Worm (Caenorhabditis elegans) whole organism, young adult: ENCODE results near the gene ddn-3.

Source experiments
- C06A6.2 ChIP-seq: fragments of 200-800 bp; sonication (Bioruptor generic); conservative IDR thresholded peaks from 2 replicates; pipeline ENCODE4 v1.3.6; 2022; ENCODE audit warnings: missing genetic modification characterization, missing compliant biosample characterization
- C17E4.6 ChIP-seq: fragments of 200-800 bp; sonication (Bioruptor generic); IDR thresholded peaks from 2 replicates; pipeline ENCODE4 v1.3.6; 2022; ENCODE audit warnings: missing genetic modification reagents, missing genetic modification characterization, missing compliant biosample characterization
- F37B4.10 ChIP-seq: fragments of 200-800 bp; sonication (Bioruptor generic); IDR thresholded peaks from 2 replicates; pipeline ENCODE4 v1.3.6; 2022; ENCODE audit warnings: missing genetic modification characterization, missing compliant biosample characterization
- F39B2.1 ChIP-seq: fragments of 200-800 bp; sonication (Bioruptor generic); IDR thresholded peaks from 2 replicates; pipeline ENCODE4 v1.3.6; 2022; ENCODE audit warnings: missing genetic modification reagents, missing genetic modification characterization, missing compliant biosample characterization
- F55B11.4 ChIP-seq: sonication (generic microtip); optimal IDR thresholded peaks from 2 replicates; lab custom pipeline; 2016; ENCODE audit warnings: missing compliant biosample characterization, missing genetic modification characterization, borderline replicate concordance; ENCODE audit not compliant: insufficient read depth
- F57A8.1 ChIP-seq: fragments of 200-800 bp; sonication (Bioruptor generic); optimal IDR thresholded peaks from 2 replicates; lab custom pipeline; 2018; ENCODE audit warnings: mild to moderate bottlenecking, missing genetic modification characterization, moderate library complexity, missing compliant biosample characterization
- K11D2.4 ChIP-seq: fragments of 200-800 bp; sonication (Bioruptor generic); IDR thresholded peaks from 2 replicates; pipeline ENCODE4 v1.3.6; 2022; ENCODE audit warnings: missing genetic modification reagents, missing genetic modification characterization, missing compliant biosample characterization
- Y53F4B.3 ChIP-seq: fragments of 200-800 bp; sonication (Bioruptor generic); IDR thresholded peaks from 2 replicates; pipeline ENCODE4 v1.3.6; 2022; ENCODE audit warnings: missing genetic modification reagents, missing genetic modification characterization, missing compliant biosample characterization
- aptf-2 ChIP-seq: fragments of 200-800 bp; sonication (Bioruptor generic); conservative IDR thresholded peaks from 2 replicates; pipeline ENCODE4 v1.3.6; 2022; ENCODE audit warnings: missing genetic modification reagents, missing genetic modification characterization, missing compliant biosample characterization
- aptf-3 ChIP-seq: fragments of 200-800 bp; sonication (Bioruptor generic); IDR thresholded peaks from 2 replicates; pipeline ENCODE4 v1.3.6; 2022; ENCODE audit warnings: missing genetic modification characterization, missing compliant biosample characterization
- attf-3 ChIP-seq: fragments of 200-800 bp; sonication (Bioruptor generic); conservative IDR thresholded peaks from 2 replicates; pipeline ENCODE4 v1.3.6; 2022; ENCODE audit warnings: missing genetic modification reagents, missing genetic modification characterization, missing compliant biosample characterization
- cebp-1 ChIP-seq, 2 experiments: fragments of 200-800 bp in 1 of 2; sonication (Bioruptor generic) in 1 of 2; sonication (generic microtip) in 1 of 2; IDR thresholded peaks in 1 of 2; optimal IDR thresholded peaks in 1 of 2; 2 replicates each; pipeline versions ENCODE4 v1.3.6 to Lab custom; 2017 to 2022; ENCODE audit warnings: missing compliant biosample characterization in 2 of 2, missing genetic modification characterization in 2 of 2, mild to moderate bottlenecking in 1 of 2, missing genetic modification reagents in 1 of 2, moderate library complexity in 1 of 2
- ceh-58 ChIP-seq: fragments of 200-800 bp; sonication (Bioruptor generic); IDR thresholded peaks from 2 replicates; pipeline ENCODE4 v1.3.6; 2022; ENCODE audit warnings: missing genetic modification characterization, missing compliant biosample characterization
- ceh-79 ChIP-seq: sonication (generic microtip); optimal IDR thresholded peaks from 2 replicates; lab custom pipeline; 2017; ENCODE audit warnings: mild to moderate bottlenecking, missing genetic modification characterization, missing compliant biosample characterization
- chd-7 ChIP-seq: sonication (generic microtip); optimal IDR thresholded peaks from 2 replicates; lab custom pipeline; 2016; ENCODE audit warnings: mild to moderate bottlenecking, missing genetic modification characterization, moderate library complexity, missing compliant biosample characterization
- die-1 ChIP-seq: sonication (generic microtip); optimal IDR thresholded peaks from 2 replicates; lab custom pipeline; 2016; ENCODE audit warnings: missing genotype, mild to moderate bottlenecking, missing genetic modification characterization, missing compliant biosample characterization
- dox-1 ChIP-seq: fragments of 200-800 bp; sonication (Bioruptor generic); IDR thresholded peaks from 2 replicates; pipeline ENCODE4 v1.3.6; 2022; ENCODE audit warnings: missing genetic modification reagents, missing genetic modification characterization, missing compliant biosample characterization
- dpff-1 ChIP-seq: sonication (generic microtip); optimal IDR thresholded peaks from 2 replicates; lab custom pipeline; 2017; ENCODE audit warnings: mild to moderate bottlenecking, missing genetic modification characterization, missing compliant biosample characterization
- egl-18 ChIP-seq: fragments of 200-800 bp; sonication (Bioruptor generic); IDR thresholded peaks from 2 replicates; pipeline ENCODE4 v1.3.6; 2022; ENCODE audit warnings: missing genetic modification reagents, missing genetic modification characterization, missing compliant biosample characterization
- egrh-3 ChIP-seq: fragments of 200-800 bp; sonication (Bioruptor generic); IDR thresholded peaks from 2 replicates; pipeline ENCODE4 v1.3.6; 2022; ENCODE audit warnings: missing genetic modification reagents, missing genetic modification characterization, missing compliant biosample characterization
- ets-4 ChIP-seq: fragments of 200-800 bp; sonication (Bioruptor generic); optimal IDR thresholded peaks from 2 replicates; lab custom pipeline; 2018; ENCODE audit warnings: mild to moderate bottlenecking, missing genetic modification characterization, missing compliant biosample characterization
- fkh-3 ChIP-seq: sonication (generic microtip); optimal IDR thresholded peaks from 2 replicates; lab custom pipeline; 2016; ENCODE audit warnings: mild to moderate bottlenecking, missing genetic modification characterization, missing compliant biosample characterization
- gei-17 ChIP-seq: fragments of 200-800 bp; sonication (Bioruptor generic); optimal IDR thresholded peaks from 2 replicates; lab custom pipeline; 2018; ENCODE audit warnings: mild to moderate bottlenecking, missing genetic modification characterization, missing compliant biosample characterization
- lag-1 ChIP-seq: fragments of 200-800 bp; sonication (Bioruptor generic); IDR thresholded peaks from 2 replicates; pipeline ENCODE4 v1.3.6; 2022; ENCODE audit warnings: missing genetic modification reagents, missing genetic modification characterization, missing compliant biosample characterization
- let-607 ChIP-seq, 2 experiments: fragments of 200-800 bp in 1 of 2; sonication (Bioruptor generic) in 1 of 2; sonication (generic microtip) in 1 of 2; optimal IDR thresholded peaks; 2 replicates each; lab custom pipeline; 2016 to 2018; ENCODE audit warnings: mild to moderate bottlenecking in 2 of 2, missing compliant biosample characterization in 2 of 2, missing genetic modification characterization in 2 of 2, moderate library complexity in 2 of 2, missing genotype in 1 of 2
- lin-26 ChIP-seq: fragments of 200-800 bp; sonication (Bioruptor generic); IDR thresholded peaks from 2 replicates; pipeline ENCODE4 v1.3.6; 2022; ENCODE audit warnings: missing genetic modification reagents, missing genetic modification characterization, missing compliant biosample characterization
- lin-40 ChIP-seq: sonication (generic microtip); optimal IDR thresholded peaks from 2 replicates; lab custom pipeline; 2016; ENCODE audit warnings: missing genetic modification characterization, mild to moderate bottlenecking, missing compliant biosample characterization, missing genotype, missing genetic modification reagents
- lin-54 ChIP-seq: fragments of 200-800 bp; sonication (Bioruptor generic); optimal IDR thresholded peaks from 2 replicates; lab custom pipeline; 2018; ENCODE audit warnings: mild to moderate bottlenecking, missing genetic modification characterization, missing compliant biosample characterization
- madf-10 ChIP-seq: sonication (generic microtip); optimal IDR thresholded peaks from 2 replicates; lab custom pipeline; 2016; ENCODE audit warnings: mild to moderate bottlenecking, missing genetic modification characterization, missing compliant biosample characterization
- madf-3 ChIP-seq: fragments of 200-800 bp; sonication (Bioruptor generic); IDR thresholded peaks from 2 replicates; pipeline ENCODE4 v1.3.6; 2022; ENCODE audit warnings: missing genetic modification reagents, missing genetic modification characterization, missing compliant biosample characterization
- madf-6 ChIP-seq: fragments of 200-800 bp; sonication (Bioruptor generic); IDR thresholded peaks from 2 replicates; pipeline ENCODE4 v1.3.6; 2022; ENCODE audit warnings: missing genetic modification reagents, missing genetic modification characterization, missing compliant biosample characterization
- mes-4 ChIP-seq: sonication (generic microtip); optimal IDR thresholded peaks from 2 replicates; lab custom pipeline; 2016; ENCODE audit warnings: missing genotype, missing genetic modification characterization, missing compliant biosample characterization
- mxl-1 ChIP-seq: sonication (generic microtip); optimal IDR thresholded peaks from 2 replicates; lab custom pipeline; 2016; ENCODE audit warnings: missing genetic modification characterization, missing compliant biosample characterization
- nfya-2 ChIP-seq: fragments of 200-800 bp; sonication (Bioruptor generic); IDR thresholded peaks from 2 replicates; pipeline ENCODE4 v1.3.6; 2022; ENCODE audit warnings: missing genetic modification reagents, missing genetic modification characterization, missing compliant biosample characterization
- nfyb-1 ChIP-seq: fragments of 200-800 bp; sonication (Bioruptor generic); IDR thresholded peaks from 2 replicates; pipeline ENCODE4 v1.3.6; 2022; ENCODE audit warnings: missing genetic modification reagents, missing genetic modification characterization, missing compliant biosample characterization
- nhr-179 ChIP-seq: sonication (generic microtip); optimal IDR thresholded peaks from 2 replicates; lab custom pipeline; 2016; ENCODE audit warnings: mild to moderate bottlenecking, missing genetic modification characterization, missing compliant biosample characterization
- nhr-90 ChIP-seq: sonication (generic microtip); optimal IDR thresholded peaks from 2 replicates; lab custom pipeline; 2016; ENCODE audit warnings: missing genotype, mild to moderate bottlenecking, missing genetic modification characterization, missing compliant biosample characterization
- pbrm-1 ChIP-seq: fragments of 200-800 bp; sonication (Bioruptor generic); IDR thresholded peaks from 2 replicates; pipeline ENCODE4 v1.3.6; 2022; ENCODE audit warnings: missing genetic modification reagents, missing genetic modification characterization, missing compliant biosample characterization
- sea-2 ChIP-seq: fragments of 200-800 bp; sonication (Bioruptor generic); IDR thresholded peaks from 2 replicates; pipeline ENCODE4 v1.3.6; 2022; ENCODE audit warnings: missing genetic modification characterization, missing compliant biosample characterization
- snpc-3.4 ChIP-seq: sonication (generic microtip); optimal IDR thresholded peaks from 2 replicates; lab custom pipeline; 2017; ENCODE audit warnings: missing genetic modification characterization, mild to moderate bottlenecking, missing compliant biosample characterization, antibody characterized with exemption, moderate library complexity, missing genotype, missing genetic modification reagents
- tbp1 ChIP-seq: fragments of 200-800 bp; sonication (Bioruptor generic); optimal IDR thresholded peaks from 2 replicates; lab custom pipeline; 2018; ENCODE audit warnings: mild to moderate bottlenecking, missing genetic modification characterization, missing compliant biosample characterization
- zfh-2 ChIP-seq: fragments of 200-800 bp; sonication (Bioruptor generic); conservative IDR thresholded peaks from 2 replicates; pipeline ENCODE4 v1.3.6; 2022; ENCODE audit warnings: missing genetic modification reagents, missing genetic modification characterization, missing compliant biosample characterization

The ddn-3 gene

ce11 chrV:14354258-14354877 lies 43.4 kb upstream of the ddn-3 start, which contains the start of gene Y49A3A.3 (continued):
- TF ChIP-seq nfya-2 (GFP tag; lab: Robert Waterston, UW) = 0 out of 2 replicates have a peak, but pooled peaks have one; percentile 22
- peak; percentile 68; the same call in 1 of the 2 replicates for TF ChIP-seq F39B2.1
- TF ChIP-seq aptf-3 (GFP tag; lab: Robert Waterston, UW) = no peak
- peak; percentile 54 for TF ChIP-seq tbp1 (GFP tag; lab: Kevin White, UChicago)
- peak; percentile 34; the same call in 1 of the 2 replicates for TF ChIP-seq dox-1 (GFP tag; lab: Robert Waterston, UW)
- TF ChIP-seq ets-4 = no peak
- no peak for TF ChIP-seq F57A8.1 (GFP tag; lab: Kevin White, UChicago)
- peak; percentile 89 for TF ChIP-seq ceh-79 (tag; lab: Kevin White, UChicago)
- peak; percentile 24 for TF ChIP-seq gei-17
- no peak for TF ChIP-seq egrh-3 (GFP tag; lab: Robert Waterston, UW)
- no peak for TF ChIP-seq ceh-58
- 0 out of 2 replicates have a peak, but pooled peaks have one; percentile 19 for TF ChIP-seq lin-26 (GFP tag; lab: Robert Waterston, UW)
- TF ChIP-seq F37B4.10 (GFP tag; lab: Robert Waterston, UW) = no peak
- TF ChIP-seq die-1 (tag; lab: Kevin White, UChicago) = peak; percentile 33
- peak; percentile 76 for TF ChIP-seq pbrm-1 (GFP tag; lab: Robert Waterston, UW)
- TF ChIP-seq C06A6.2 (GFP tag; lab: Robert Waterston, UW) = 0 out of 2 replicates have a peak, but pooled peaks have one; percentile 13
- TF ChIP-seq lin-54 (GFP tag; lab: Kevin White, UChicago) = peak; percentile 43
- no peak for TF ChIP-seq lag-1 (GFP tag; lab: Robert Waterston, UW)
- no peak for TF ChIP-seq snpc-3.4
- peak; percentile 63 for TF ChIP-seq fkh-3 (tag; lab: Kevin White, UChicago)
- TF ChIP-seq madf-6 = peak; percentile 56
- TF ChIP-seq F55B11.4 = no peak
- no peak for TF ChIP-seq aptf-2 (GFP tag; lab: Robert Waterston, UW)
- peak; percentile 91 for TF ChIP-seq chd-7 (tag; lab: Kevin White, UChicago)
- peak; percentile 34 for TF ChIP-seq madf-10
- TF ChIP-seq cebp-1 (GFP tag; IDR thresholded peaks at IDR 0.05; lab: Robert Waterston, UW) = no peak
- TF ChIP-seq cebp-1 (tag; optimal IDR thresholded peaks at IDR 0.05; lab: Kevin White, UChicago) = peak; percentile 70
- no peak for TF ChIP-seq C17E4.6 (GFP tag; lab: Robert Waterston, UW)
- no peak for TF ChIP-seq sea-2 (GFP tag; lab: Robert Waterston, UW)
- TF ChIP-seq attf-3 = no peak
- no peak for TF ChIP-seq nhr-179

- TF ChIP-seq K11D2.4 (GFP tag; lab: Robert Waterston, UW) (0 out of 2 replicates have a peak, but pooled peaks have one; percentile 21), egl-18 (GFP tag; lab: Robert Waterston, UW) (0 out of 2 replicates have a peak, but pooled peaks have one; percentile 13), nfyb-1 (0 out of 2 replicates have a peak, but pooled peaks have one; percentile 23), dpff-1 (tag; lab: Kevin White, UChicago) (peak; percentile 27), lin-40 (tag; lab: Kevin White, UChicago) (no peak), zfh-2 (GFP tag; lab: Robert Waterston, UW) (peak; percentile 49; the same call in 1 of the 2 replicates), madf-3 (GFP tag; lab: Robert Waterston, UW) (peak; percentile 27; the same call in 1 of the 2 replicates), Y53F4B.3 (GFP tag; lab: Robert Waterston, UW) (no peak), mxl-1 (tag; lab: Kevin White, UChicago) (no peak), dox-1 (GFP tag; lab: Robert Waterston, UW) (0 out of 2 replicates have a peak, but pooled peaks have one; percentile 11), nhr-90 (tag; lab: Kevin White, UChicago) (no peak), mes-4 (no peak), let-607 (tag; optimal IDR thresholded peaks at IDR 0.05; lab: Kevin White, UChicago) (peak in 1 of 2 experiments; percentile 9), lin-26 (GFP tag; lab: Robert Waterston, UW) (0 out of 2 replicates have a peak, but pooled peaks have one; percentile 9)
Observed at ce11 chrV:14352032-14352431, 41.0 kb upstream of the ddn-3 start.
